Fruit fly (Drosophila melanogaster): ENCODE measurements around the gene ergic53.

The ergic53 gene

dm6 chr3L:8554024-8554642 lies 19.4 kb downstream of the ergic53 start:
- TF ChIP-seq Ada2b (GFP tag; IDR thresholded peaks at IDR 0.05), result no peak
- no peak for TF ChIP-seq Hr39 (optimal IDR thresholded peaks at IDR 0.05)
- no peak for TF ChIP-seq chif (GFP tag; optimal IDR thresholded peaks at IDR 0.05)
- no peak for TF ChIP-seq CG14667 (GFP tag; IDR thresholded peaks at IDR 0.05)
- no peak for TF ChIP-seq maf-S (GFP tag; optimal IDR thresholded peaks at IDR 0.05)
- no peak for TF ChIP-seq CG4820 (GFP tag; optimal IDR thresholded peaks at IDR 0.05)
- TF ChIP-seq klu (GFP tag; IDR thresholded peaks at IDR 0.05), result no peak
- TF ChIP-seq Adf1 (GFP tag; IDR thresholded peaks at IDR 0.05), result no peak
- TF ChIP-seq tx (GFP tag; optimal IDR thresholded peaks at IDR 0.05), result no peak
- TF ChIP-seq CG15696 (tag; optimal IDR thresholded peaks at IDR 0.05), result no peak
- TF ChIP-seq so (GFP tag; IDR thresholded peaks at IDR 0.05), result no peak
- TF ChIP-seq CkIIα-i1 (GFP tag; IDR thresholded peaks at IDR 0.05), result no peak
- TF ChIP-seq slp2 (GFP tag; optimal IDR thresholded peaks at IDR 0.05), result no peak
- TF ChIP-seq CG30431 (GFP tag; optimal IDR thresholded peaks at IDR 0.05), result no peak
- TF ChIP-seq dpn (GFP tag; optimal IDR thresholded peaks at IDR 0.05), result no peak
- TF ChIP-seq abd-A (tag; optimal IDR thresholded peaks at IDR 0.05), result no peak
- TF ChIP-seq cwo (GFP tag; optimal IDR thresholded peaks at IDR 0.05), result peak; percentile 76
- no peak for TF ChIP-seq CG4730 (GFP tag; IDR thresholded peaks at IDR 0.05)
- peak; percentile 57 for TF ChIP-seq exex (tag; optimal IDR thresholded peaks at IDR 0.05)
- TF ChIP-seq CG14965 (GFP tag; optimal IDR thresholded peaks at IDR 0.05; ENCODE audit: borderline replicate concordance), result no peak
- no peak for TF ChIP-seq Six4 (GFP tag; optimal IDR thresholded peaks at IDR 0.05)
- TF ChIP-seq CG6654 (GFP tag; optimal IDR thresholded peaks at IDR 0.05), result no peak
- no peak for TF ChIP-seq kay (GFP tag; optimal IDR thresholded peaks at IDR 0.05)
- TF ChIP-seq Med (GFP tag), result peak; percentile 76
- no peak for TF ChIP-seq CG9215 (GFP tag; IDR thresholded peaks at IDR 0.05)
- TF ChIP-seq CG15269 (tag; optimal IDR thresholded peaks at IDR 0.05), result no peak
- no peak for TF ChIP-seq nerfin-2 (GFP tag; IDR thresholded peaks at IDR 0.05; ENCODE audit: partially characterized antibody)
- no peak for TF ChIP-seq Sox102F (GFP tag; optimal IDR thresholded peaks at IDR 0.05)
- no peak for TF ChIP-seq pum (GFP tag; optimal IDR thresholded peaks at IDR 0.05)
- TF ChIP-seq en (GFP tag; optimal IDR thresholded peaks at IDR 0.05), result no peak
- no peak for TF ChIP-seq Taf1 (GFP tag; IDR thresholded peaks at IDR 0.05)
- no peak for TF ChIP-seq CHES-1-like (GFP tag; optimal IDR thresholded peaks at IDR 0.05)
- no peak for TF ChIP-seq CG31365 (tag; optimal IDR thresholded peaks at IDR 0.05)
- no peak for TF ChIP-seq CrebB (tag; optimal IDR thresholded peaks at IDR 0.05)
- TF ChIP-seq ash1 (GFP tag; optimal IDR thresholded peaks at IDR 0.05), result no peak
- TF ChIP-seq CG1233 (GFP tag; optimal IDR thresholded peaks at IDR 0.05), result no peak
- peak; percentile 42; the same call in 1 of the 2 replicates for TF ChIP-seq GATAe (GFP tag; conservative IDR thresholded peaks at IDR 0.05)
- no peak for TF ChIP-seq YL-1 (GFP tag; optimal IDR thresholded peaks at IDR 0.05)
- TF ChIP-seq CG11695 (GFP tag; IDR thresholded peaks at IDR 0.05), result no peak
- peak; percentile 13 for TF ChIP-seq CG12769 (tag; optimal IDR thresholded peaks at IDR 0.05)
- peak in 1 of 2 experiments; percentile 23 for TF ChIP-seq tll (GFP tag; optimal IDR thresholded peaks at IDR 0.05)
- TF ChIP-seq esg (GFP tag; conservative IDR thresholded peaks at IDR 0.05), result no peak
- no peak for TF ChIP-seq psq (GFP tag; optimal IDR thresholded peaks at IDR 0.05)
- no peak for TF ChIP-seq CG6683 (GFP tag; optimal IDR thresholded peaks at IDR 0.05)
- no peak for TF ChIP-seq CG2116 (GFP tag; optimal IDR thresholded peaks at IDR 0.05)
- no peak for TF ChIP-seq schlank (tag; optimal IDR thresholded peaks at IDR 0.05)
- TF ChIP-seq cad (GFP tag; optimal IDR thresholded peaks at IDR 0.05), result peak; percentile 60
- TF ChIP-seq CG16815 (GFP tag; optimal IDR thresholded peaks at IDR 0.05), result no peak
- TF ChIP-seq ap (GFP tag; IDR thresholded peaks at IDR 0.05), result no peak
- peak; percentile 49 for TF ChIP-seq mirr (GFP tag; optimal IDR thresholded peaks at IDR 0.05)
- no peak for TF ChIP-seq CG43689 (GFP tag; IDR thresholded peaks at IDR 0.05)

Data from whole organism, embryonic.